Worm (Caenorhabditis elegans) whole organism, mixed stage, embryonic: Measurements from ENCODE around the gene srh-239.

Experiments used
- blmp-1 ChIP-seq: fragments of 150-350 bp; optimal IDR thresholded peaks from 2 replicates; lab custom pipeline; 2014; ENCODE audit warnings: missing biosample characterization, missing genetic modification characterization
- ceh-39 ChIP-seq: fragments of 150-350 bp; optimal IDR thresholded peaks from 2 replicates; lab custom pipeline; 2014; ENCODE audit warnings: missing biosample characterization, missing genetic modification characterization
- ceh-43 ChIP-seq: fragments of 200-800 bp; sonication (Bioruptor generic); optimal IDR thresholded peaks from 2 replicates; lab custom pipeline; 2018; ENCODE audit warnings: mild to moderate bottlenecking, missing genetic modification characterization, moderate library complexity, missing compliant biosample characterization
- ceh-83 ChIP-seq: fragments of 200-800 bp; sonication (Bioruptor generic); optimal IDR thresholded peaks from 2 replicates; lab custom pipeline; 2018; ENCODE audit warnings: mild to moderate bottlenecking, missing genetic modification characterization, missing compliant biosample characterization
- ces-1 ChIP-seq: fragments of 150-350 bp; optimal IDR thresholded peaks from 2 replicates; lab custom pipeline; 2014; ENCODE audit warnings: missing biosample characterization, missing genetic modification reagents, missing genetic modification characterization
- elt-1 ChIP-seq: sonication (generic microtip); optimal IDR thresholded peaks from 2 replicates; lab custom pipeline; 2017; ENCODE audit warnings: missing genetic modification characterization, mild to moderate bottlenecking, missing compliant biosample characterization, antibody characterized with exemption, moderate library complexity, borderline replicate concordance; ENCODE audit not compliant: insufficient read depth
- elt-3 ChIP-seq: fragments of 150-350 bp; optimal IDR thresholded peaks from 2 replicates; lab custom pipeline; 2014; ENCODE audit warnings: missing biosample characterization, missing genetic modification characterization
- flh-1 ChIP-seq: fragments of 200-800 bp; sonication (Bioruptor generic); optimal IDR thresholded peaks from 2 replicates; lab custom pipeline; 2018; ENCODE audit warnings: mild to moderate bottlenecking, missing genetic modification characterization, moderate library complexity, missing compliant biosample characterization
- ham-2 ChIP-seq: fragments of 200-800 bp; sonication (Bioruptor generic); optimal IDR thresholded peaks from 2 replicates; lab custom pipeline; 2018; ENCODE audit warnings: mild to moderate bottlenecking, missing genetic modification characterization, missing compliant biosample characterization
- hlh-1 ChIP-seq: fragments of 150-350 bp; optimal IDR thresholded peaks from 2 replicates; lab custom pipeline; 2014; ENCODE audit warnings: missing biosample characterization, missing genetic modification reagents, missing genetic modification characterization
- lin-13 ChIP-seq: fragments of 150-350 bp; optimal IDR thresholded peaks from 2 replicates; lab custom pipeline; 2014; ENCODE audit warnings: missing biosample characterization, missing genetic modification characterization
- lin-32 ChIP-seq: fragments of 200-800 bp; sonication (Bioruptor generic); optimal IDR thresholded peaks from 2 replicates; lab custom pipeline; 2018; ENCODE audit warnings: mild to moderate bottlenecking, missing genetic modification characterization, missing compliant biosample characterization
- mab-5 ChIP-seq: fragments of 150-350 bp; optimal IDR thresholded peaks from 2 replicates; lab custom pipeline; 2014; ENCODE audit warnings: missing biosample characterization, missing genetic modification characterization
- mep-1 ChIP-seq: fragments of 150-350 bp; optimal IDR thresholded peaks from 2 replicates; lab custom pipeline; 2017; ENCODE audit warnings: missing biosample characterization, missing genetic modification reagents, missing genetic modification characterization, inconsistent platforms
- mls-2 ChIP-seq: sonication (generic microtip); optimal IDR thresholded peaks from 2 replicates; lab custom pipeline; 2016; ENCODE audit warnings: mild to moderate bottlenecking, missing genetic modification characterization, moderate library complexity, missing compliant biosample characterization
- nhr-12 ChIP-seq: fragments of 150-350 bp; optimal IDR thresholded peaks from 2 replicates; lab custom pipeline; 2014; ENCODE audit warnings: missing biosample characterization, missing genetic modification characterization
- nhr-2 ChIP-seq: fragments of 150-350 bp; optimal IDR thresholded peaks from 2 replicates; lab custom pipeline; 2014; ENCODE audit warnings: missing biosample characterization, missing genetic modification characterization
- nhr-237 ChIP-seq: fragments of 150-350 bp; optimal IDR thresholded peaks from 2 replicates; lab custom pipeline; 2014; ENCODE audit warnings: missing biosample characterization, missing genetic modification characterization
- nhr-28 ChIP-seq: fragments of 150-350 bp; optimal IDR thresholded peaks from 2 replicates; lab custom pipeline; 2014; ENCODE audit warnings: missing biosample characterization, missing genetic modification characterization
- nhr-76 ChIP-seq: sonication (generic microtip); optimal IDR thresholded peaks from 2 replicates; lab custom pipeline; 2017; ENCODE audit warnings: missing biosample characterization, missing genetic modification characterization
- sem-2 ChIP-seq: fragments of 200-800 bp; sonication (Bioruptor generic); optimal IDR thresholded peaks from 2 replicates; lab custom pipeline; 2018; ENCODE audit warnings: mild to moderate bottlenecking, missing genetic modification characterization, missing compliant biosample characterization
- sptf-1 ChIP-seq: sonication (generic microtip); optimal IDR thresholded peaks from 2 replicates; lab custom pipeline; 2017; ENCODE audit warnings: mild to moderate bottlenecking, missing genetic modification characterization, moderate library complexity, missing compliant biosample characterization
- tbx-8 ChIP-seq: fragments of 200-800 bp; sonication (Bioruptor generic); optimal IDR thresholded peaks from 2 replicates; lab custom pipeline; 2018; ENCODE audit warnings: mild to moderate bottlenecking, missing genetic modification characterization, moderate library complexity, missing compliant biosample characterization
- unc-39 ChIP-seq: fragments of 150-350 bp; optimal IDR thresholded peaks from 2 replicates; lab custom pipeline; 2014; ENCODE audit warnings: missing biosample characterization, missing genetic modification characterization
- zip-8 ChIP-seq: fragments of 150-350 bp; optimal IDR thresholded peaks from 2 replicates; lab custom pipeline; 2014; ENCODE audit warnings: missing biosample characterization, missing genetic modification characterization

The srh-239 gene

DNA sequence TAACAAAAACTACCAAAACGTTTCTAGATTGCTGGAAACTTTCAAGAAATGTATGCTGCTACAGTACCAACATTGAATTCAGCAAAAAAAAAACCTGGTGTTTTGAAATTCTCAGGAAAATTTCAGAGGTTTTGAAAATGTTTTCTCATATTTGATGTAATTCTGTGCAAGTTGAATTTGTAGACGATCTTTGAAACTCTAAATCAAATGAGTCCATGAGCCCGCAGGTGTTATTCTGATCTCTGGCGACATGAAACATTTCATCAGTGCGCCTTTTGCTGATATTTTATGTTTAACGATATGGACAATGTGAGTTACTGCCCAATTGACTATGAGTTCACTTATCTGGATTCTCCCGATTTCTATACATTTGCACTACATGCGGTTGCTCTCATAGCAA, 48.1 kb downstream of the srh-239 start, which contains the start of gene srh-218:
srh-218 (plus strand) TSS at position 301 of the 400 bp plus-strand sequence.
- TF ChIP-seq nhr-2 (tag; lab: Kevin White, UChicago), result no peak
- TF ChIP-seq tbx-8 (GFP tag; lab: Kevin White, UChicago), result no peak
- no peak for TF ChIP-seq nhr-237 (tag; lab: Kevin White, UChicago)
- no peak for TF ChIP-seq mab-5
- TF ChIP-seq nhr-28 (tag; lab: Kevin White, UChicago), result no peak
- TF ChIP-seq blmp-1 (tag; lab: Kevin White, UChicago), result no peak
- no peak for TF ChIP-seq sem-2 (GFP tag; lab: Kevin White, UChicago)
- no peak for TF ChIP-seq mls-2
- no peak for TF ChIP-seq nhr-12 (tag; lab: Kevin White, UChicago)
- no peak for TF ChIP-seq elt-3 (tag; lab: Kevin White, UChicago)
- no peak for TF ChIP-seq lin-32 (GFP tag; lab: Kevin White, UChicago)
- TF ChIP-seq sptf-1 (tag; lab: Kevin White, UChicago), result no peak
- TF ChIP-seq zip-8 (tag; lab: Kevin White, UChicago), result no peak
- TF ChIP-seq ces-1 (GFP tag; lab: Kevin White, UChicago), result no peak
- TF ChIP-seq elt-1 (tag; lab: Kevin White, UChicago), result no peak

DNA sequence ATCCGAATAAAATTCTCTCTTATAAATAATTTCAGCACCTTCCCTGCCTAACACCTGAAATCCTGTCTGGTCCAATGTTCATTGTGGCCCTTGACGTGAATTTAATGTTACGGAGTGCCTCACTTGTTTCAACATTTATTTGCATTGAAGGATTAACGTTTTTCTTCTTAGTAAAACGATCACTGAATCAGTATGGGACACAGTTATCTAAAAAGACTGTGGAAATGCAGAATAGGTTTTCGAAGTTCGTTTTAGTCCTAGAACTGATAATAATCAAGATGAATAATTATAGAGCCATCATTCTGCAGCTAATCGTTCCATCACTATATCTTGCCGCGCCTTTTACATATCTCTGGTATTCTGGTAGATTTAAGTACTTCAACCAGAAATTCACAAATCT, 49.6 kb downstream of the srh-239 start, which contains the start of gene srh-219:
srh-219 (plus strand) TSS at position 301 of the 400 bp plus-strand sequence.
- TF ChIP-seq sptf-1 (tag; lab: Kevin White, UChicago), result no peak
- no peak for TF ChIP-seq unc-39 (tag; lab: Kevin White, UChicago)
- no peak for TF ChIP-seq lin-13 (tag; lab: Kevin White, UChicago)
- no peak for TF ChIP-seq elt-3 (tag; lab: Kevin White, UChicago)
- no peak for TF ChIP-seq ceh-39
- no peak for TF ChIP-seq zip-8 (tag; lab: Kevin White, UChicago)
- no peak for TF ChIP-seq hlh-1
- no peak for TF ChIP-seq nhr-2 (tag; lab: Kevin White, UChicago)
- TF ChIP-seq ceh-43 (GFP tag; lab: Kevin White, UChicago), result no peak
- no peak for TF ChIP-seq flh-1 (GFP tag; lab: Kevin White, UChicago)
- no peak for TF ChIP-seq blmp-1 (tag; lab: Kevin White, UChicago)
- TF ChIP-seq nhr-76 (tag; lab: Kevin White, UChicago), result no peak
- TF ChIP-seq mls-2, result no peak
- no peak for TF ChIP-seq ham-2
- TF ChIP-seq mep-1 (tag; lab: Kevin White, UChicago), result no peak
- no peak for TF ChIP-seq ceh-83 (GFP tag; lab: Kevin White, UChicago)
- TF ChIP-seq ces-1 (GFP tag; lab: Kevin White, UChicago), result no peak
